Worm (Caenorhabditis elegans) whole organism, early embryonic: ENCODE data around the gene sri-39.

ENCODE experiments used
- ama-1 ChIP-seq: fragments of 150-350 bp; optimal IDR thresholded peaks from 2 replicates; lab custom pipeline; 2014
- ceh-36 ChIP-seq: sonication (generic microtip); optimal IDR thresholded peaks from 2 replicates; lab custom pipeline; 2016; ENCODE audit warnings: missing genetic modification characterization, inconsistent platforms, missing compliant biosample characterization
- hnd-1 ChIP-seq: sonication (generic microtip); optimal IDR thresholded peaks from 2 replicates; lab custom pipeline; 2016; ENCODE audit warnings: missing genetic modification characterization, missing compliant biosample characterization
- sea-1 ChIP-seq: fragments of 200-800 bp; sonication (Bioruptor generic); conservative IDR thresholded peaks from 2 replicates; pipeline ENCODE4 v1.3.6; 2022; ENCODE audit warnings: missing genetic modification characterization, missing compliant biosample characterization
- tra-4 ChIP-seq: sonication (generic microtip); optimal IDR thresholded peaks from 2 replicates; lab custom pipeline; 2017; ENCODE audit warnings: missing genetic modification characterization, missing compliant biosample characterization

ce11 chrII:2563973-2564372 is 23.3 kb upstream of the sri-39 start, which contains the start of gene nep-18:
- TF ChIP-seq hnd-1 (tag; lab: Kevin White, UChicago) (no peak), tra-4 (tag; lab: Kevin White, UChicago) (no peak), ama-1 (no peak), ceh-36 (tag; lab: Kevin White, UChicago) (no peak), sea-1 (GFP tag; lab: Robert Waterston, UW) (no peak)
